Worm (Caenorhabditis elegans): Measurements from ENCODE around the gene sur-5.

The sur-5 gene

DNA sequence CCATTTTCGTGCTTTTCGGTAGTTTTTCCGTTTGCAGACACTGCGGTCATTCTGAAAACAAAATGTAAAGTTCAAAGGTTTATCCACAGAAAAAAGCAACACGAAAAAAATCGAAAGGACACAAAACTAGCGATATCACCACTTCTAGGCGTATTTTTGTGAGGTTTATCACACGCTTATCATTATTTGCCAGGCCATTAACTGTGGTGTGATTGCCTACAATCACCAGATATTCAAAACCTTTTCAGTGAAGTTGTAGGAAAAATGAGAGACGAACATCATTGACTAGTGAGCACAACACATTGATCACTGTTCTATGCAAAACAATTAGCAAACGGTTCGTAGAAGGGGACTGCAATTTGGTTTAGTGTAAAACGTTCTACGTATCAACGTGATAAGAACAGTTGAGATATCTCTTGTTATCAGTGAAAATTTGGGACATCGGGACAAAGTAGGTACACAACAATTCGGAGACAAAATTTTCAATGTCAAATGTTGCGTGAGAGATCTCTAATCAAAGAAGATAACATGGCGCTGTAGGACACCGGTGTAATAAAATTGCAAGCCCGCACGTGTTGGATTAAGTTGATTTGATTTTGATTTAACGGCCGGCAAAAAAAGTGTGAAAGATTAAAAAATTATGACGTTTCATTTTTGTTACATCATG, at the start of gene sur-5:
sur-5 (minus strand) TSS at position 51 of the 667 bp plus-strand sequence.
- TF ChIP-seq flt-1 (GFP tag; IDR thresholded peaks at IDR 0.05) (no peak), ref-1 (GFP tag; conservative IDR thresholded peaks at IDR 0.05) (no peak), med-1 (GFP tag; optimal IDR thresholded peaks at IDR 0.05; ENCODE audit: insufficient read depth) (no peak), klf-2 (GFP tag; conservative IDR thresholded peaks at IDR 0.05) (no peak), ztf-23 (GFP tag; IDR thresholded peaks at IDR 0.05) (no peak), cog-1 (tag; optimal IDR thresholded peaks at IDR 0.05) (no peak), ztf-29 (GFP tag; IDR thresholded peaks at IDR 0.05) (no peak), T22C8.4 (GFP tag; IDR thresholded peaks at IDR 0.05) (no peak), tab-1 (GFP tag; IDR thresholded peaks at IDR 0.05) (no peak)

DNA sequence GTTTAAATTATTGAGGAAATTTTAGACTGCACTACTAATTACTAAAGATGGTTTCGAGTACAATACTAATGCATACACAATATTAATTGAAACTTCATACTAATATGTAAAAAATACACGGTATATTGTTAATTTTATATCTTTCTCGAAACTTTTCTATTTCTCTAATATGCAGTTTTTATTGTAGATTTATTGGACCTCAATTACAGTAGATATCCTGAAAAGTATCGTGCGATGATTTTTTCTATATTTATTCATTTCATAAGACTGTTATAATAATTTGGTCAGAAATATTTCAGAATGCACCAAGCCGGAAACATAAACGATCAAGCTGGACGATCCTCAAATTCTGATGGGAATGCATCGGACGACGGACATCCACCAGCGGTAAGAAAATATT, 38.4 kb upstream of the sur-5 start, which contains the start of gene C07D8.5:
C07D8.5 (plus strand) TSS at position 301 of the 400 bp plus-strand sequence.
- no peak for TF ChIP-seq ztf-29 (GFP tag; IDR thresholded peaks at IDR 0.05)
- TF ChIP-seq klf-2 (GFP tag; conservative IDR thresholded peaks at IDR 0.05): no peak
- no peak for TF ChIP-seq T22C8.4 (GFP tag; IDR thresholded peaks at IDR 0.05)
- TF ChIP-seq med-1 (GFP tag; optimal IDR thresholded peaks at IDR 0.05; ENCODE audit: insufficient read depth): no peak
- TF ChIP-seq ref-1 (GFP tag; conservative IDR thresholded peaks at IDR 0.05): no peak
- TF ChIP-seq cog-1 (tag; optimal IDR thresholded peaks at IDR 0.05): no peak
- TF ChIP-seq flt-1 (GFP tag; IDR thresholded peaks at IDR 0.05): no peak
- no peak for TF ChIP-seq ztf-23 (GFP tag; IDR thresholded peaks at IDR 0.05)
- no peak for TF ChIP-seq tab-1 (GFP tag; IDR thresholded peaks at IDR 0.05)

- TF ChIP-seq tab-1 (GFP tag; IDR thresholded peaks at IDR 0.05) (no peak), klf-2 (GFP tag; conservative IDR thresholded peaks at IDR 0.05) (no peak), cog-1 (tag; optimal IDR thresholded peaks at IDR 0.05) (no peak), ztf-23 (GFP tag; IDR thresholded peaks at IDR 0.05) (no peak), T22C8.4 (GFP tag; IDR thresholded peaks at IDR 0.05) (no peak), ref-1 (GFP tag; conservative IDR thresholded peaks at IDR 0.05) (no peak), med-1 (GFP tag; optimal IDR thresholded peaks at IDR 0.05; ENCODE audit: insufficient read depth) (no peak), flt-1 (GFP tag; IDR thresholded peaks at IDR 0.05) (no peak), ztf-29 (GFP tag; IDR thresholded peaks at IDR 0.05) (no peak)
Measured at ce11 chrX:7343218-7343617, 37.8 kb upstream of the sur-5 start.

DNA sequence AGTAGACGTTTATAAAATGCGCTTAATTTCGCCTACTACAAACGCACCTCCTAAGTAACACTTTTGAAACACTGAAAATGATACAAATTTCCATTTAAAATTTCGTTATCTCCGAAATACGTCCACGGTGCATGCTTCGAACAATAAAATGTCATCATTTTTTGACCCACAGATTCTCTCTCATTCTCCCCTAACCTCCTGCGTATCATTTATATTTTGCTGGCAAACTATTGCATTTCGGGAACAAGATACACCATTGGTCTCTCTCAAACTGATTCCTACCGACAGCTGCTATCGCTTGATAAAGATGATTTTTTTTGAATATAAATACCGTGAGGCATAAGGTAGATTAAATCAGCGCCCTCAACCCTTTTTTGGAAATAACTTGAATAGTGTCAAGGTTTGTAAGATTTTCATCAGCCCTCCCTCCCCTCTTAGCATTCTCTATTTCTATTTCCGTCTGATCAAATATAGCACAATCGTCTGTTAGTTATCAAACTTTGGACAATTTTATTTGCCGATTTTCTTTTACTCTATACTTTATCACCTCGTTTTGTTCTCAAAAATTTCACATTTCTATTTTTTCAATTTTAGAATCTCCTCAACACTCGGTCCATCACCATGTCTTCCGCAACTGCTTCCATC, 35.7 kb upstream of the sur-5 start, which contains the start of gene C07D8.6:
C07D8.6 (plus strand) TSS at position 595 of the 645 bp plus-strand sequence.
- no peak for TF ChIP-seq tab-1 (GFP tag; IDR thresholded peaks at IDR 0.05)
- no peak for TF ChIP-seq ztf-29 (GFP tag; IDR thresholded peaks at IDR 0.05)
- no peak for TF ChIP-seq cog-1 (tag; optimal IDR thresholded peaks at IDR 0.05)

DNA sequence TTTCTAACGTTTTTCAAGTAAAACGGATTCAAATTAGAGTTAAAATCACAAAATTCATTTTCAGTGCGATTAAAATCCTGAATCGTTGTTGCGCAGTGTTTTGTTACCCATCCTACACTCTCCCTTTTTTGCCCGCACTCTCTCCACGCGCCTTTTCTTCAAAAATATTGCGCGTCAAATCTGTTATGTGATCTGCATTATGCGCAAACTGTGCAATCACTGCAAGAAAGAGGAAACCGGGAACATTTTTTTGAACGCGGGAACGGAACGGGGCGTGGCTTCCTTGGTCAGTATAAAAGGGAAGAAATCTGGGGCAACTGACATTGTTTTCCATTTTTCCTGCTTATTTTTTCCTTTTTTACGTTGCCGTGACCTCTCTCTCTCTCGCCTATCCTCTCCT, 35.0 kb upstream of the sur-5 start:
- TF ChIP-seq ref-1 (GFP tag; conservative IDR thresholded peaks at IDR 0.05): no peak
- TF ChIP-seq ztf-23 (GFP tag; IDR thresholded peaks at IDR 0.05): no peak
- TF ChIP-seq flt-1 (GFP tag; IDR thresholded peaks at IDR 0.05): no peak
- no peak for TF ChIP-seq cog-1 (tag; optimal IDR thresholded peaks at IDR 0.05)
- TF ChIP-seq T22C8.4 (GFP tag; IDR thresholded peaks at IDR 0.05): no peak
- no peak for TF ChIP-seq med-1 (GFP tag; optimal IDR thresholded peaks at IDR 0.05; ENCODE audit: insufficient read depth)
- no peak for TF ChIP-seq ztf-29 (GFP tag; IDR thresholded peaks at IDR 0.05)
- TF ChIP-seq klf-2 (GFP tag; conservative IDR thresholded peaks at IDR 0.05): no peak
- TF ChIP-seq tab-1 (GFP tag; IDR thresholded peaks at IDR 0.05): no peak

DNA sequence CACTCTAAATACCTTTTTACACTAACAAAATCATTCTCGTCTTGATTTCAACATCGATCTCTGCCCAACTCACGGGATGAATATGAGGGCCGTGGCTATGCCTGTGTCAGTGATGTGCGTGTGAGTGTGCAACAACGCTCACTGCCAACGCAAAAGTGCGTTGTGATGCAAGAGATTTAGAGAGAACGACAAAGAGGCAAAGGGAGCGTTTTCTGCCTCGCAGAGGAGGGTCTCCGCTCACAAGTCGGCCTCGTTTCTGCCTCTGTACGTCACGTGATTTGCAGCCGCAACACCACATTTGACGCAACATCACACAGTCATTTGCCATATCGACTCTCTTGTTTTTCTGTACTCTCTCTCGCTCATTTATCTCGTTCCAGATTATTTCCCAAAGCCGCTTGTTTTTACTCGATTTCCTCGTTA, 28.9 kb upstream of the sur-5 start, which contains the start of gene epg-7:
epg-7 (plus strand) TSS at position 413 of the 423 bp plus-strand sequence.
- no peak for TF ChIP-seq ref-1 (GFP tag; conservative IDR thresholded peaks at IDR 0.05)
- peak; percentile 73 for TF ChIP-seq cog-1 (tag; optimal IDR thresholded peaks at IDR 0.05)
- TF ChIP-seq ztf-29 (GFP tag; IDR thresholded peaks at IDR 0.05): no peak
- peak; percentile 59 for TF ChIP-seq ztf-23 (GFP tag; IDR thresholded peaks at IDR 0.05)

ce11 chrX:7330685-7331196, 25.4 kb upstream of the sur-5 start, which contains the start of gene ttr-30:
Gene ttr-30, plus strand, starts transcription at chrX:7330949.
- no peak for TF ChIP-seq tab-1 (GFP tag; IDR thresholded peaks at IDR 0.05)
- no peak for TF ChIP-seq flt-1 (GFP tag; IDR thresholded peaks at IDR 0.05)

DNA sequence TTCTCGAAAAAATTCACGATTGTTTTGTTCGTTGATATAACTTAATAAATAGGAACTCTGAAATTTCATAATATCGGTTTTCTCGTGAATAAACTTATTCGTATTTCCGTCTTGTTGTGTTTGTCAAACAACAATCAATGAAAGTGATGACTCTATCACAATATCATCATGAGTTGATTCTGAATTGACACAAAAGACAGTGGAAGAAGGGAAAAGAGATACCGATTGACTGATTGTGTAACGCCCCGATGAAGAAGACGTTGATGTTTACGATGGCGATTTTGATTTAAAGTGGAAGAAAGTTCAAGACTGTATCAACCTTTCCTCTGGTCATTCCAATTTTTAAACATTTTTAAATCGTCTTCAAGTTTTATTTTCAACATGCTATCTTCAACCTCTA, 24.2 kb upstream of the sur-5 start, which contains the start of gene ttr-59:
ttr-59 (plus strand) TSS at position 218 of the 400 bp plus-strand sequence.
- TF ChIP-seq flt-1 (GFP tag; IDR thresholded peaks at IDR 0.05) (no peak), tab-1 (GFP tag; IDR thresholded peaks at IDR 0.05) (no peak), med-1 (GFP tag; optimal IDR thresholded peaks at IDR 0.05; ENCODE audit: insufficient read depth) (no peak), T22C8.4 (GFP tag; IDR thresholded peaks at IDR 0.05) (no peak), klf-2 (GFP tag; conservative IDR thresholded peaks at IDR 0.05) (no peak), ztf-29 (GFP tag; IDR thresholded peaks at IDR 0.05) (no peak), ref-1 (GFP tag; conservative IDR thresholded peaks at IDR 0.05) (no peak), ztf-23 (GFP tag; IDR thresholded peaks at IDR 0.05) (no peak), cog-1 (tag; optimal IDR thresholded peaks at IDR 0.05) (no peak)

- TF ChIP-seq cog-1 (tag; optimal IDR thresholded peaks at IDR 0.05) (no peak), ztf-29 (GFP tag; IDR thresholded peaks at IDR 0.05) (no peak), klf-2 (GFP tag; conservative IDR thresholded peaks at IDR 0.05) (no peak), ztf-23 (GFP tag; IDR thresholded peaks at IDR 0.05) (no peak), med-1 (GFP tag; optimal IDR thresholded peaks at IDR 0.05; ENCODE audit: insufficient read depth) (no peak), ref-1 (GFP tag; conservative IDR thresholded peaks at IDR 0.05) (no peak), flt-1 (GFP tag; IDR thresholded peaks at IDR 0.05) (no peak), tab-1 (GFP tag; IDR thresholded peaks at IDR 0.05) (no peak), T22C8.4 (GFP tag; IDR thresholded peaks at IDR 0.05) (no peak)
Measured at ce11 chrX:7328065-7328564, 22.7 kb upstream of the sur-5 start.
